Fruit fly (Drosophila melanogaster): ENCODE data around the gene Srlp.

Gene Srlp

dm6 chr3R:12459879-12460522 lies 26.1 kb downstream of the Srlp start, which contains the start of the genes CG5961 and Polr3C (continued):
- TF ChIP-seq CG7745 (tag; optimal IDR thresholded peaks at IDR 0.05), result no peak
- no peak for TF ChIP-seq shn (GFP tag; optimal IDR thresholded peaks at IDR 0.05)
- no peak for TF ChIP-seq sens-2 (GFP tag; IDR thresholded peaks at IDR 0.05)
- TF ChIP-seq CG15073 (GFP tag; optimal IDR thresholded peaks at IDR 0.05), result no peak
- TF ChIP-seq abd-A (tag; optimal IDR thresholded peaks at IDR 0.05), result no peak
- peak; percentile 61 for TF ChIP-seq CG15601 (tag; optimal IDR thresholded peaks at IDR 0.05)
- no peak for TF ChIP-seq CkIIα-i1 (GFP tag; IDR thresholded peaks at IDR 0.05)
- no peak for TF ChIP-seq CG1233 (GFP tag; optimal IDR thresholded peaks at IDR 0.05)
- TF ChIP-seq bbx (GFP tag; IDR thresholded peaks at IDR 0.05; ENCODE audit: partially characterized antibody), result 0 out of 2 replicates have a peak, but pooled peaks have one; percentile 31
- TF ChIP-seq CG12236 (GFP tag; optimal IDR thresholded peaks at IDR 0.05), result no peak
- peak in 1 of 2 experiments; percentile 38 for TF ChIP-seq insv (GFP tag; optimal IDR thresholded peaks at IDR 0.05)
- TF ChIP-seq CG1602 (GFP tag; optimal IDR thresholded peaks at IDR 0.05), result no peak
- TF ChIP-seq E2f1 (GFP tag; IDR thresholded peaks at IDR 0.05), result no peak
- no peak for TF ChIP-seq Dip2 (GFP tag; IDR thresholded peaks at IDR 0.05)
- no peak for TF ChIP-seq br (optimal IDR thresholded peaks at IDR 0.05)
- peak; percentile 24 for TF ChIP-seq CG34376 (GFP tag; optimal IDR thresholded peaks at IDR 0.05)
- no peak for TF ChIP-seq ham (GFP tag; IDR thresholded peaks at IDR 0.05)
- no peak for TF ChIP-seq Atf6 (GFP tag; IDR thresholded peaks at IDR 0.05)
- no peak for TF ChIP-seq Gug (GFP tag; IDR thresholded peaks at IDR 0.05)
- no peak for TF ChIP-seq CG11723 (GFP tag; optimal IDR thresholded peaks at IDR 0.05)
- TF ChIP-seq Neu2 (GFP tag; optimal IDR thresholded peaks at IDR 0.05; ENCODE audit: borderline replicate concordance), result no peak
- TF ChIP-seq dmrt11E (tag; optimal IDR thresholded peaks at IDR 0.05), result no peak
- TF ChIP-seq Dll (GFP tag; IDR thresholded peaks at IDR 0.05; ENCODE audit: partially characterized antibody), result peak; percentile 43; the same call in 2 of the 4 replicates
- TF ChIP-seq CG4282 (GFP tag; optimal IDR thresholded peaks at IDR 0.05), result no peak
- TF ChIP-seq pho (GFP tag; optimal IDR thresholded peaks at IDR 0.05), result no peak
- peak; percentile 6 for TF ChIP-seq sug (tag; optimal IDR thresholded peaks at IDR 0.05)
- no peak for TF ChIP-seq CG31365 (tag; optimal IDR thresholded peaks at IDR 0.05)
- no peak for TF ChIP-seq Bdp1 (GFP tag; optimal IDR thresholded peaks at IDR 0.05)
- no peak for TF ChIP-seq hb (GFP tag; IDR thresholded peaks at IDR 0.05; ENCODE audit: partially characterized antibody)
- no peak for TF ChIP-seq corto (GFP tag; optimal IDR thresholded peaks at IDR 0.05)
- TF ChIP-seq CG7556 (GFP tag; optimal IDR thresholded peaks at IDR 0.05), result no peak
- TF ChIP-seq unpg (GFP tag; optimal IDR thresholded peaks at IDR 0.05), result no peak
- no peak for TF ChIP-seq CG12769 (tag; optimal IDR thresholded peaks at IDR 0.05)
- no peak for TF ChIP-seq Drgx (GFP tag; IDR thresholded peaks at IDR 0.05)
- TF ChIP-seq Spps (tag; optimal IDR thresholded peaks at IDR 0.05), result no peak
- no peak for TF ChIP-seq ap (GFP tag; IDR thresholded peaks at IDR 0.05)
- TF ChIP-seq klu (GFP tag; IDR thresholded peaks at IDR 0.05), result no peak
- TF ChIP-seq CG9932 (GFP tag; IDR thresholded peaks at IDR 0.05), result no peak
- no peak for TF ChIP-seq HHEX (GFP tag; optimal IDR thresholded peaks at IDR 0.05)
- TF ChIP-seq CG4424 (GFP tag; optimal IDR thresholded peaks at IDR 0.05), result no peak
- no peak for TF ChIP-seq CG4730 (GFP tag; IDR thresholded peaks at IDR 0.05)
- TF ChIP-seq CG17385 (GFP tag; optimal IDR thresholded peaks at IDR 0.05), result no peak
- TF ChIP-seq CG10431 (GFP tag; optimal IDR thresholded peaks at IDR 0.05), result no peak
- TF ChIP-seq bigmax (GFP tag; optimal IDR thresholded peaks at IDR 0.05), result peak; percentile 74
- no peak for TF ChIP-seq ac (GFP tag; optimal IDR thresholded peaks at IDR 0.05)
- no peak for TF ChIP-seq CG16779 (GFP tag; IDR thresholded peaks at IDR 0.05)
- TF ChIP-seq CG17802 (tag; optimal IDR thresholded peaks at IDR 0.05), result no peak
- TF ChIP-seq Xrp1 (GFP tag; IDR thresholded peaks at IDR 0.05), result no peak
- TF ChIP-seq CG14441 (GFP tag; IDR thresholded peaks at IDR 0.05), result no peak
- no peak for TF ChIP-seq CG5180 (GFP tag; optimal IDR thresholded peaks at IDR 0.05)
- TF ChIP-seq Hsf (GFP tag; optimal IDR thresholded peaks at IDR 0.05), result no peak
